Fruit fly (Drosophila melanogaster): ENCODE data around the gene CG11403.

CG11403 gene

dm6 chrX:1252961-1253360 is 13.3 kb upstream of the CG11403 start:
- TF ChIP-seq CG34422 (GFP tag; IDR thresholded peaks at IDR 0.05) (no peak), btn (GFP tag; optimal IDR thresholded peaks at IDR 0.05) (no peak), chif (GFP tag; optimal IDR thresholded peaks at IDR 0.05) (no peak), Myb (GFP tag; optimal IDR thresholded peaks at IDR 0.05) (no peak), cato (GFP tag; optimal IDR thresholded peaks at IDR 0.05; ENCODE audit: borderline replicate concordance) (no peak), NC2β (GFP tag; optimal IDR thresholded peaks at IDR 0.05) (no peak), Max (GFP tag; optimal IDR thresholded peaks at IDR 0.05) (no peak), CG2712 (tag; optimal IDR thresholded peaks at IDR 0.05) (no peak), CG10543 (GFP tag; optimal IDR thresholded peaks at IDR 0.05) (no peak), crol (GFP tag; IDR thresholded peaks at IDR 0.05) (peak; percentile 54; the same call in 1 of the 2 replicates), trh (GFP tag; optimal IDR thresholded peaks at IDR 0.05) (no peak), CG13424 (tag; optimal IDR thresholded peaks at IDR 0.05) (no peak), Hr51 (GFP tag; optimal IDR thresholded peaks at IDR 0.05) (no peak), MESR4 (GFP tag; optimal IDR thresholded peaks at IDR 0.05) (no peak), Opbp (GFP tag; IDR thresholded peaks at IDR 0.05; ENCODE audit: partially characterized antibody) (no peak), nerfin-1 (tag; optimal IDR thresholded peaks at IDR 0.05) (peak; percentile 27), pros (GFP tag; optimal IDR thresholded peaks at IDR 0.05) (peak; percentile 37), Nf-YB (GFP tag; optimal IDR thresholded peaks at IDR 0.05) (no peak), ara (GFP tag; IDR thresholded peaks at IDR 0.05) (no peak), ems (GFP tag; optimal IDR thresholded peaks at IDR 0.05) (no peak), usp (GFP tag; optimal IDR thresholded peaks at IDR 0.05) (no peak), H2.0 (GFP tag; IDR thresholded peaks at IDR 0.05) (no peak), CG9817 (tag; optimal IDR thresholded peaks at IDR 0.05) (no peak), CG5180 (GFP tag; optimal IDR thresholded peaks at IDR 0.05) (no peak), Deaf1 (tag; optimal IDR thresholded peaks at IDR 0.05) (no peak), eyg (GFP tag; optimal IDR thresholded peaks at IDR 0.05) (no peak), Dll (GFP tag; IDR thresholded peaks at IDR 0.05; ENCODE audit: partially characterized antibody) (no peak), CG4424 (GFP tag; optimal IDR thresholded peaks at IDR 0.05) (no peak), cg (GFP tag; optimal IDR thresholded peaks at IDR 0.05) (peak; percentile 31), CG32532 (GFP tag; IDR thresholded peaks at IDR 0.05) (no peak), Side (GFP tag; optimal IDR thresholded peaks at IDR 0.05) (no peak), HmgD (GFP tag; optimal IDR thresholded peaks at IDR 0.05) (no peak), hth (optimal IDR thresholded peaks at IDR 0.05) (no peak), lab (GFP tag; optimal IDR thresholded peaks at IDR 0.05) (peak; percentile 27), CG34376 (GFP tag; optimal IDR thresholded peaks at IDR 0.05) (no peak)

- TF ChIP-seq ap (GFP tag; IDR thresholded peaks at IDR 0.05) = no peak
- TF ChIP-seq nom (GFP tag; optimal IDR thresholded peaks at IDR 0.05) = no peak
- no peak for TF ChIP-seq CG17186 (GFP tag; optimal IDR thresholded peaks at IDR 0.05)
- TF ChIP-seq lov (optimal IDR thresholded peaks at IDR 0.05) = no peak
- no peak for TF ChIP-seq lov (GFP tag; IDR thresholded peaks at IDR 0.05)
- TF ChIP-seq Usf (GFP tag; optimal IDR thresholded peaks at IDR 0.05) = no peak
- TF ChIP-seq grau (tag; optimal IDR thresholded peaks at IDR 0.05) = no peak
- no peak for TF ChIP-seq CG18764 (GFP tag; optimal IDR thresholded peaks at IDR 0.05)
- no peak for TF ChIP-seq toy (GFP tag; IDR thresholded peaks at IDR 0.05)
- TF ChIP-seq CG8281 (tag; optimal IDR thresholded peaks at IDR 0.05) = peak; percentile 67
- TF ChIP-seq CG5180 (GFP tag; optimal IDR thresholded peaks at IDR 0.05) = no peak
- peak; percentile 52; the same call in 1 of the 3 replicates for TF ChIP-seq sr (GFP tag; IDR thresholded peaks at IDR 0.05)
Observed at dm6 chrX:1250104-1250503, 10.4 kb upstream of the CG11403 start.
